Worm (Caenorhabditis elegans) whole organism, young adult: Measurements from ENCODE around the gene lpr-6.
A peak's percentile ranks its signal among the peaks of the same experiment; 100 is the strongest.

Source experiments
- B0019.2 ChIP-seq: fragments of 200-800 bp; sonication (Bioruptor generic); conservative IDR thresholded peaks from 2 replicates; pipeline ENCODE4 v1.3.6; 2022; ENCODE audit warnings: missing genetic modification reagents, missing genetic modification characterization, missing compliant biosample characterization
- B0261.1 ChIP-seq: sonication (generic microtip); optimal IDR thresholded peaks from 2 replicates; lab custom pipeline; 2016; ENCODE audit warnings: mild to moderate bottlenecking, missing genetic modification characterization, moderate library complexity, missing compliant biosample characterization
- D2030.7 ChIP-seq: fragments of 200-800 bp; sonication (Bioruptor generic); IDR thresholded peaks from 2 replicates; pipeline ENCODE4 v1.3.6; 2022; ENCODE audit warnings: missing genetic modification reagents, missing genetic modification characterization, missing compliant biosample characterization
- F37B4.10 ChIP-seq: fragments of 200-800 bp; sonication (Bioruptor generic); IDR thresholded peaks from 2 replicates; pipeline ENCODE4 v1.3.6; 2022; ENCODE audit warnings: missing genetic modification characterization, missing compliant biosample characterization
- F49E8.2 ChIP-seq: sonication (generic microtip); optimal IDR thresholded peaks from 3 replicates; lab custom pipeline; 2017; ENCODE audit warnings: missing genetic modification characterization, mild to moderate bottlenecking, missing compliant biosample characterization, antibody characterized with exemption, moderate library complexity; ENCODE audit not compliant: insufficient read depth
- F55B11.4 ChIP-seq: sonication (generic microtip); optimal IDR thresholded peaks from 2 replicates; lab custom pipeline; 2016; ENCODE audit warnings: missing compliant biosample characterization, missing genetic modification characterization, borderline replicate concordance; ENCODE audit not compliant: insufficient read depth
- F57A8.1 ChIP-seq: fragments of 200-800 bp; sonication (Bioruptor generic); optimal IDR thresholded peaks from 2 replicates; lab custom pipeline; 2018; ENCODE audit warnings: mild to moderate bottlenecking, missing genetic modification characterization, moderate library complexity, missing compliant biosample characterization
- K11D2.4 ChIP-seq: fragments of 200-800 bp; sonication (Bioruptor generic); IDR thresholded peaks from 2 replicates; pipeline ENCODE4 v1.3.6; 2022; ENCODE audit warnings: missing genetic modification reagents, missing genetic modification characterization, missing compliant biosample characterization
- T26A5.8 ChIP-seq: sonication (generic microtip); optimal IDR thresholded peaks from 2 replicates; lab custom pipeline; 2016; ENCODE audit warnings: missing genetic modification characterization, missing compliant biosample characterization
- aptf-2 ChIP-seq: fragments of 200-800 bp; sonication (Bioruptor generic); conservative IDR thresholded peaks from 2 replicates; pipeline ENCODE4 v1.3.6; 2022; ENCODE audit warnings: missing genetic modification reagents, missing genetic modification characterization, missing compliant biosample characterization
- athp-1 ChIP-seq: sonication (generic microtip); optimal IDR thresholded peaks from 2 replicates; lab custom pipeline; 2017; ENCODE audit warnings: mild to moderate bottlenecking, missing genetic modification characterization, missing compliant biosample characterization
- bed-1 ChIP-seq: fragments of 200-800 bp; sonication (Bioruptor generic); IDR thresholded peaks from 2 replicates; pipeline ENCODE4 v1.3.6; 2022; ENCODE audit warnings: missing genetic modification reagents, missing genetic modification characterization, missing compliant biosample characterization
- cebp-2 ChIP-seq: fragments of 200-800 bp; sonication (Bioruptor generic); IDR thresholded peaks from 2 replicates; pipeline ENCODE4 v1.3.6; 2022; ENCODE audit warnings: missing genetic modification characterization, missing compliant biosample characterization
- ceh-100 ChIP-seq: fragments of 200-800 bp; sonication (Bioruptor generic); IDR thresholded peaks from 2 replicates; pipeline ENCODE4 v1.3.6; 2022; ENCODE audit warnings: missing genetic modification reagents, missing genetic modification characterization, missing compliant biosample characterization
- ceh-27 ChIP-seq: fragments of 200-800 bp; sonication (Bioruptor generic); optimal IDR thresholded peaks from 2 replicates; lab custom pipeline; 2018; ENCODE audit warnings: mild to moderate bottlenecking, missing genetic modification characterization, moderate library complexity, missing compliant biosample characterization
- ceh-40 ChIP-seq: fragments of 200-800 bp; sonication (Bioruptor generic); IDR thresholded peaks from 2 replicates; pipeline ENCODE4 v1.3.6; 2022; ENCODE audit warnings: missing genetic modification characterization, missing compliant biosample characterization
- ceh-58 ChIP-seq: fragments of 200-800 bp; sonication (Bioruptor generic); IDR thresholded peaks from 2 replicates; pipeline ENCODE4 v1.3.6; 2022; ENCODE audit warnings: missing genetic modification characterization, missing compliant biosample characterization
- ceh-91 ChIP-seq: fragments of 200-800 bp; sonication (Bioruptor generic); IDR thresholded peaks from 2 replicates; pipeline ENCODE4 v1.3.6; 2022; ENCODE audit warnings: missing genetic modification reagents, missing genetic modification characterization, missing compliant biosample characterization
- egl-18 ChIP-seq: fragments of 200-800 bp; sonication (Bioruptor generic); IDR thresholded peaks from 2 replicates; pipeline ENCODE4 v1.3.6; 2022; ENCODE audit warnings: missing genetic modification reagents, missing genetic modification characterization, missing compliant biosample characterization
- ekl-4 ChIP-seq: fragments of 200-800 bp; sonication (Bioruptor generic); IDR thresholded peaks from 2 replicates; pipeline ENCODE4 v1.3.6; 2022; ENCODE audit warnings: missing genetic modification reagents, missing genetic modification characterization, missing compliant biosample characterization
- ets-4 ChIP-seq: fragments of 200-800 bp; sonication (Bioruptor generic); optimal IDR thresholded peaks from 2 replicates; lab custom pipeline; 2018; ENCODE audit warnings: mild to moderate bottlenecking, missing genetic modification characterization, missing compliant biosample characterization
- hmg-1.2 ChIP-seq: fragments of 200-800 bp; sonication (Bioruptor generic); IDR thresholded peaks from 2 replicates; pipeline ENCODE4 v1.3.6; 2022; ENCODE audit warnings: missing genetic modification reagents, missing genetic modification characterization, missing compliant biosample characterization
- lag-1 ChIP-seq: fragments of 200-800 bp; sonication (Bioruptor generic); IDR thresholded peaks from 2 replicates; pipeline ENCODE4 v1.3.6; 2022; ENCODE audit warnings: missing genetic modification reagents, missing genetic modification characterization, missing compliant biosample characterization
- let-526 ChIP-seq: fragments of 200-800 bp; sonication (Bioruptor generic); IDR thresholded peaks from 2 replicates; pipeline ENCODE4 v1.3.6; 2022; ENCODE audit warnings: missing genetic modification reagents, missing genetic modification characterization, missing compliant biosample characterization
- lin-26 ChIP-seq: fragments of 200-800 bp; sonication (Bioruptor generic); IDR thresholded peaks from 2 replicates; pipeline ENCODE4 v1.3.6; 2022; ENCODE audit warnings: missing genetic modification reagents, missing genetic modification characterization, missing compliant biosample characterization
- lin-35 ChIP-seq, 3 experiments: fragments of 150-350 bp in 2 of 3; sonication (generic microtip) in 1 of 3; optimal IDR thresholded peaks; 2 replicates each; lab custom pipeline; 2014 to 2018; ENCODE audit warnings: missing biosample characterization in 3 of 3, missing genetic modification characterization in 3 of 3, missing genetic modification reagents in 3 of 3
- lin-54 ChIP-seq: fragments of 200-800 bp; sonication (Bioruptor generic); optimal IDR thresholded peaks from 2 replicates; lab custom pipeline; 2018; ENCODE audit warnings: mild to moderate bottlenecking, missing genetic modification characterization, missing compliant biosample characterization
- lsy-27 ChIP-seq: sonication (generic microtip); optimal IDR thresholded peaks from 2 replicates; lab custom pipeline; 2017; ENCODE audit warnings: missing genetic modification characterization, mild to moderate bottlenecking, missing compliant biosample characterization, antibody characterized with exemption, missing genotype, borderline replicate concordance; ENCODE audit not compliant: insufficient read depth
- madf-10 ChIP-seq: sonication (generic microtip); optimal IDR thresholded peaks from 2 replicates; lab custom pipeline; 2016; ENCODE audit warnings: mild to moderate bottlenecking, missing genetic modification characterization, missing compliant biosample characterization
- nfya-1 ChIP-seq: sonication (generic microtip); optimal IDR thresholded peaks from 2 replicates; lab custom pipeline; 2017; ENCODE audit warnings: antibody characterized with exemption, missing compliant biosample characterization, missing genetic modification characterization, borderline replicate concordance; ENCODE audit not compliant: insufficient read depth
- nfya-2 ChIP-seq: fragments of 200-800 bp; sonication (Bioruptor generic); IDR thresholded peaks from 2 replicates; pipeline ENCODE4 v1.3.6; 2022; ENCODE audit warnings: missing genetic modification reagents, missing genetic modification characterization, missing compliant biosample characterization
- nfyb-1 ChIP-seq: fragments of 200-800 bp; sonication (Bioruptor generic); IDR thresholded peaks from 2 replicates; pipeline ENCODE4 v1.3.6; 2022; ENCODE audit warnings: missing genetic modification reagents, missing genetic modification characterization, missing compliant biosample characterization
- nhr-120 ChIP-seq: fragments of 200-800 bp; sonication (Bioruptor generic); IDR thresholded peaks from 2 replicates; pipeline ENCODE4 v1.3.6; 2022; ENCODE audit warnings: missing genetic modification characterization, missing compliant biosample characterization
- nhr-179 ChIP-seq: sonication (generic microtip); optimal IDR thresholded peaks from 2 replicates; lab custom pipeline; 2016; ENCODE audit warnings: mild to moderate bottlenecking, missing genetic modification characterization, missing compliant biosample characterization
- nhr-27 ChIP-seq: fragments of 200-800 bp; sonication (Bioruptor generic); optimal IDR thresholded peaks from 2 replicates; lab custom pipeline; 2018; ENCODE audit warnings: mild to moderate bottlenecking, missing genetic modification characterization, moderate library complexity, missing compliant biosample characterization
- nhr-80 ChIP-seq: sonication (generic microtip); optimal IDR thresholded peaks from 2 replicates; lab custom pipeline; 2016; ENCODE audit warnings: missing genetic modification characterization, missing compliant biosample characterization
- pbrm-1 ChIP-seq: fragments of 200-800 bp; sonication (Bioruptor generic); IDR thresholded peaks from 2 replicates; pipeline ENCODE4 v1.3.6; 2022; ENCODE audit warnings: missing genetic modification reagents, missing genetic modification characterization, missing compliant biosample characterization
- sea-2 ChIP-seq: fragments of 200-800 bp; sonication (Bioruptor generic); IDR thresholded peaks from 2 replicates; pipeline ENCODE4 v1.3.6; 2022; ENCODE audit warnings: missing genetic modification characterization, missing compliant biosample characterization
- snpc-1.1 ChIP-seq: sonication (generic microtip); optimal IDR thresholded peaks from 2 replicates; lab custom pipeline; 2017; ENCODE audit warnings: missing genetic modification characterization, mild to moderate bottlenecking, missing compliant biosample characterization, antibody characterized with exemption, moderate library complexity, missing genotype, missing genetic modification reagents; ENCODE audit not compliant: insufficient read depth
- snpc-1.3 ChIP-seq: sonication (generic microtip); optimal IDR thresholded peaks from 2 replicates; lab custom pipeline; 2017; ENCODE audit warnings: missing genetic modification characterization, mild to moderate bottlenecking, missing compliant biosample characterization, antibody characterized with exemption, moderate library complexity, missing genotype, missing genetic modification reagents; ENCODE audit not compliant: insufficient read depth
- sptf-2 ChIP-seq: fragments of 200-800 bp; sonication (Bioruptor generic); optimal IDR thresholded peaks from 2 replicates; lab custom pipeline; 2018; ENCODE audit warnings: mild to moderate bottlenecking, missing genetic modification characterization, missing compliant biosample characterization
- tlf-1 ChIP-seq: fragments of 200-800 bp; sonication (Bioruptor generic); optimal IDR thresholded peaks from 2 replicates; lab custom pipeline; 2018; ENCODE audit warnings: mild to moderate bottlenecking, missing genetic modification characterization, missing compliant biosample characterization
- xnd-1 ChIP-seq: sonication (generic microtip); optimal IDR thresholded peaks from 2 replicates; lab custom pipeline; 2016; ENCODE audit warnings: missing genotype, missing genetic modification reagents, missing genetic modification characterization, missing compliant biosample characterization
- zfh-2 ChIP-seq: fragments of 200-800 bp; sonication (Bioruptor generic); conservative IDR thresholded peaks from 2 replicates; pipeline ENCODE4 v1.3.6; 2022; ENCODE audit warnings: missing genetic modification reagents, missing genetic modification characterization, missing compliant biosample characterization
- zim-3 ChIP-seq: sonication (generic microtip); optimal IDR thresholded peaks from 2 replicates; lab custom pipeline; 2017; ENCODE audit warnings: mild to moderate bottlenecking, missing genetic modification characterization, moderate library complexity, missing compliant biosample characterization
- ztf-18 ChIP-seq: sonication (generic microtip); optimal IDR thresholded peaks from 2 replicates; lab custom pipeline; 2016; ENCODE audit warnings: missing genotype, mild to moderate bottlenecking, missing genetic modification characterization, missing compliant biosample characterization
- ztf-25 ChIP-seq: fragments of 200-800 bp; sonication (Bioruptor generic); IDR thresholded peaks from 2 replicates; pipeline ENCODE4 v1.3.6; 2022; ENCODE audit warnings: missing genetic modification reagents, missing genetic modification characterization, missing compliant biosample characterization

The lpr-6 gene

DNA sequence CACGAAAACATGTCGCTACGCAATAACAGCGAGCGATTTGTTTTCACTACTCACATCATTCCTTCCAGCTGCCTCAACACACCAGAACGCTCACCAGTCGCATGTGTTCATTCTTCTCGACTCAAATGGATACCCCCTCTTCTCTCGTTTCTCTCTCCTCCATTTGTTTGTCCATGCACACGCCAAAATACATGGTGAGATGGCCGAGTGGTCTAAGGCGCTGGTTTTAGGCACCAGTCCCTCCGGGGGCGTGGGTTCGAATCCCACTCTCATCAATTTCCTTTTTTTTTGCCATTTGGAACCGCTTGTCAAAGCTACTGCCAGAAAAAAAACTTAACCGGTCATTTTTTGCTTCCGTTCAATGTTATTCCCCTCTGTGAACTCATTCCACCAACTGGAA is 35.7 kb downstream of the lpr-6 start (continued):
- no peak for TF ChIP-seq xnd-1
- TF ChIP-seq B0261.1 (tag; lab: Kevin White, UChicago) = peak; percentile 96
- peak; percentile 82 for TF ChIP-seq ceh-27 (GFP tag; lab: Kevin White, UChicago)
- TF ChIP-seq B0019.2 = no peak
- TF ChIP-seq madf-10 (tag; lab: Kevin White, UChicago) = peak; percentile 86
- peak; percentile 72 for TF ChIP-seq lin-54
- TF ChIP-seq T26A5.8 (tag; lab: Kevin White, UChicago) = no peak
- 0 out of 2 replicates have a peak, but pooled peaks have one; percentile 64 for TF ChIP-seq egl-18 (GFP tag; lab: Robert Waterston, UW)
- TF ChIP-seq nhr-179 (tag; lab: Kevin White, UChicago) = peak; percentile 46
- peak; percentile 88; the same call in 1 of the 2 replicates for TF ChIP-seq ztf-25 (GFP tag; lab: Robert Waterston, UW)
- no peak for TF ChIP-seq cebp-2
- TF ChIP-seq nfya-1 = no peak
- TF ChIP-seq zfh-2 (GFP tag; lab: Robert Waterston, UW) = no peak
- peak; percentile 21 for TF ChIP-seq snpc-1.3 (tag; lab: Kevin White, UChicago)
- TF ChIP-seq ztf-18 (tag; lab: Kevin White, UChicago) = peak; percentile 36
- peak; percentile 13 for TF ChIP-seq F49E8.2 (tag; lab: Kevin White, UChicago)
- no peak for TF ChIP-seq ceh-40 (GFP tag; lab: Robert Waterston, UW)
- peak; percentile 92 for TF ChIP-seq K11D2.4 (GFP tag; lab: Robert Waterston, UW)
- TF ChIP-seq let-526 = peak; percentile 33; the same call in 1 of the 2 replicates
- TF ChIP-seq hmg-1.2 (GFP tag; lab: Robert Waterston, UW) = peak; percentile 84
- TF ChIP-seq nhr-80 (tag; lab: Kevin White, UChicago) = peak; percentile 45
- 0 out of 2 replicates have a peak, but pooled peaks have one; percentile 48 for TF ChIP-seq aptf-2 (GFP tag; lab: Robert Waterston, UW)
- TF ChIP-seq lin-26 = peak; percentile 83
- peak; percentile 95 for TF ChIP-seq pbrm-1 (GFP tag; lab: Robert Waterston, UW)
- TF ChIP-seq ceh-100 = peak; percentile 73
- peak; percentile 67 for TF ChIP-seq athp-1 (tag; lab: Kevin White, UChicago)
- TF ChIP-seq lin-35 (GFP tag; optimal IDR thresholded peaks at IDR 0.05; lab: Kevin White, UChicago) = peak in 1 of 3 experiments; percentile 75
- TF ChIP-seq nhr-27 (tag; lab: Kevin White, UChicago) = peak; percentile 61
- no peak for TF ChIP-seq F37B4.10
- 0 out of 2 replicates have a peak, but pooled peaks have one; percentile 75 for TF ChIP-seq ceh-58 (GFP tag; lab: Robert Waterston, UW)
- no peak for TF ChIP-seq lag-1 (GFP tag; lab: Robert Waterston, UW)
- peak; percentile 7 for TF ChIP-seq snpc-1.1
- peak; percentile 25; the same call in 1 of the 2 replicates for TF ChIP-seq ceh-91
- TF ChIP-seq sea-2 (GFP tag; lab: Robert Waterston, UW) = no peak
- TF ChIP-seq F55B11.4 = no peak
- TF ChIP-seq ekl-4 (GFP tag; lab: Robert Waterston, UW) = peak; percentile 84
- TF ChIP-seq sptf-2 (GFP tag; lab: Kevin White, UChicago) = no peak
- TF ChIP-seq nhr-120 = 0 out of 2 replicates have a peak, but pooled peaks have one; percentile 48
- TF ChIP-seq zim-3 (tag; lab: Kevin White, UChicago) = peak; percentile 39
- peak; percentile 81 for TF ChIP-seq ets-4 (GFP tag; lab: Kevin White, UChicago)
- TF ChIP-seq lsy-27 = no peak
- peak; percentile 50 for TF ChIP-seq tlf-1 (GFP tag; lab: Kevin White, UChicago)
- TF ChIP-seq bed-1 (GFP tag; lab: Robert Waterston, UW) = 0 out of 2 replicates have a peak, but pooled peaks have one; percentile 76
- TF ChIP-seq nfya-2 = no peak
- peak; percentile 77 for TF ChIP-seq D2030.7
- no peak for TF ChIP-seq F57A8.1 (GFP tag; lab: Kevin White, UChicago)
- TF ChIP-seq nfyb-1 (GFP tag; lab: Robert Waterston, UW) = peak; percentile 80; the same call in 1 of the 2 replicates
